Fruit fly (Drosophila melanogaster) S2 (cell line): ENCODE measurements around the gene Sld5.

Source experiments
- CG8478 ChIP-seq: fragments of >200 bp; optimal IDR thresholded peaks from 2 replicates; lab custom pipeline; 2018
- CTCF ChIP-seq, 2 experiments: fragments of >200 bp; optimal IDR thresholded peaks; 2 replicates each; lab custom pipeline; 2018

Sld5 gene

dm6 chr3R:26059195-26059594, 2.8 kb upstream of the Sld5 start, which contains the start of the genes RpL34a and Trmt61:
RpL34a (minus strand) TSS chr3R:26059267.
Trmt61 (plus strand) TSS chr3R:26059496.
- TF ChIP-seq CTCF (optimal IDR thresholded peaks at IDR 0.05; lab: Kevin White, UChicago) (no peak), CG8478 (no peak)

DNA sequence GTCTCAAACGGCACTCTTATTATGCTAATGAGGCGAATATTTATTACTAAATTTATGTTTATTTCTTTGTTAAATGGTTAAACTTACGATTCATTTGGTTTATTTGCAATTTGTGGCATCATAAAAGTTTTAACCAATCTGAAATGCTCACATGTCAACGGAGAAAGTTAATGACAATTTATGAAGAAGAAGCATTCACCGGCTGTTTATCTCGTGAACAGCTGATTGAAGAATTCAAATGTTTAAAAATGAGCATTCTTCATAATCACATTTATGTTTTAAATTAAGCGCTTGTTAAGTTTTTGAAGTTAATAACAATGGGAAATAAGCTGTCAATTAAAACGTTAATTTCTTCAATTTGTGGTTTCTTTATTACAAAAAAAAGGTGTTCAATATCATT, 1.7 kb upstream of the Sld5 start, which contains the start of the genes PIG-P and Tcs6:
PIG-P (minus strand) TSS at position 158 of the 400 bp plus-strand sequence.
Tcs6 (minus strand) TSS at position 158 of the 400 bp plus-strand sequence.
- no peak for TF ChIP-seq CG8478
- no peak for TF ChIP-seq CTCF (optimal IDR thresholded peaks at IDR 0.05; lab: Kevin White, UChicago)

- no peak for TF ChIP-seq CTCF (optimal IDR thresholded peaks at IDR 0.05; lab: Kevin White, UChicago)
- no peak for TF ChIP-seq CG8478
Measured at dm6 chr3R:26055214-26055632, 1.1 kb downstream of the Sld5 start, which contains the start of gene Cmpk. Cmpk (minus strand) TSS chr3R:26055438.

DNA sequence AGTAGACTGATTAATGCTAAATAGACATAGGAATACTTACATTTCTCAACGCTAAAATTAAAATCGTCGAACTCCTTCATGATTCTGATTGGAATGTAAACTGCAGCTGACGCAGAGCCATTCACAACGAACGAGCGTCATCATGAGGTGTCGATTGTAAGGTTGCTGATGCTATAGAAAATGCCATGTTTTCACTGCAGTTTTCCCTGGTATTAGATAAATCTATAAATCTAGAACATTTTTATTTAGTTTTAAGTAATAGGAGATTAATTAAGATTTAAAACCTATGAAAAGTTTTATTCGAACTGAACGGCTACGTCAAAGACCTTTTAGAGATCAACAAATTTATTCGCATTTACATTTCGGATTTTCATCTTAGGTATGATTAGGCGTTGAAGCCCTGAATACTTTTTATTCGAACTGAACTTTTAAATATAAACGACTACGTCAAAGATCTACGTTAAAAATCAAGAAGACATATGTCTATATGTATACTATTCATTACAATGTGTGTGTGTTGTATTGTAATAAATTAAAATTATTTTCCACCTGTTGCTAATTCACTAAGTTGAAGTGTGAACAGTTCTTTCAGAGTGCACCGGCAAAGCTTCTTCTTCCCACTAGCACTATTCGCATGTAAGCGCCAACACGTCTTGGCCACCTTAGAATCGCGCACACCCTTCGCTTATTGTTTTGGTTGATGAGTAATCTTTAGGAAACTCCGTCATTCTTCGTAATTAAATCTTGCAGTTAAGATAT, 4.0 kb downstream of the Sld5 start, which contains the start of the genes Exo84 and Vps2:
Exo84 (minus strand) TSS at position 108 of the 759 bp plus-strand sequence.
Vps2 (plus strand) TSS at position 672 of the 759 bp plus-strand sequence.
- TF ChIP-seq CG8478 (no peak), CTCF (optimal IDR thresholded peaks at IDR 0.05; lab: Kevin White, UChicago) (no peak)

DNA sequence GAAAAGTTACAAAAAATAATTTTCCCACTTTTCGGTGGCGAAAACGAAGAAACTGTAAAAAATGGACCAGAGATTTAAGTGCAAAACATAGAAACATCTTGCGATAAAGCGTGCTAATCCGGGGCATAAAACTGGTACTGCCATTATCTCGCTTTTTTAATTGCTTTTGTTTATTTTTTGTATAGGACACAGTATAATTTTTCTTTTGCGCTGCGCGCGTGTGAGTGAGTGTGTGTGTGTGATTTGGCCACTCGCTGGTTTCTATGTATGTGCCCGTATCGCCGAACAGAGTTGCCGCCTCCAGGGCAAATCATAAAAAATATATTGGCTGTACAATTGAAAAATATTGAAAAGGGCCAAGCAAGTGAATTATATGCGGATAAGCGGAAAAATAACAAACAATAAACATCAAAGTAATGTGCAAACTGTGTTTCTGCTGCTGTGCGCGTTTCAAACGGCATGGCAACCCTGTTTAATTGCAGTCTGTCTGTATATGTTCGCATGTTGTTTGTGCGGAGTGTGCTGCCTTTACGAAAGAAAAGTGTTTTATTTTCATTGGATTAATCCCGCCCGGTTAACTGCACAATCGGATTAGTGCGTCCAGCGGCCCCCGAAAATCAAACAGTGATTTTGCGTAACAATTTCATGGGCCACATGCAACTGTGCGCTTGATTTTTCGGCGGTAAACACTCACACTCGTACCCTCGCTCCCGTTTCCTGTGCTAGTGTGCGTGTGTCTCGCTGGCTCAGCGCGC, 14.0 kb downstream of the Sld5 start:
- TF ChIP-seq CTCF (optimal IDR thresholded peaks at IDR 0.05; lab: Kevin White, UChicago) (no peak), CG8478 (no peak)

dm6 chr3R:26041417-26042101, 14.8 kb downstream of the Sld5 start, which contains the start of gene gro:
gro (plus strand) TSS chr3R:26041736.
- TF ChIP-seq CG8478, result no peak
- TF ChIP-seq CTCF (optimal IDR thresholded peaks at IDR 0.05; lab: Kevin White, UChicago), result peak; percentile 33 to 34

- TF ChIP-seq CG8478 (no peak), CTCF (optimal IDR thresholded peaks at IDR 0.05; lab: Kevin White, UChicago) (no peak)
Measured at dm6 chr3R:26039793-26040335, 16.5 kb downstream of the Sld5 start.

dm6 chr3R:26037899-26038298, 18.4 kb downstream of the Sld5 start:
- TF ChIP-seq CTCF (optimal IDR thresholded peaks at IDR 0.05; lab: Kevin White, UChicago) (no peak), CG8478 (no peak)

DNA sequence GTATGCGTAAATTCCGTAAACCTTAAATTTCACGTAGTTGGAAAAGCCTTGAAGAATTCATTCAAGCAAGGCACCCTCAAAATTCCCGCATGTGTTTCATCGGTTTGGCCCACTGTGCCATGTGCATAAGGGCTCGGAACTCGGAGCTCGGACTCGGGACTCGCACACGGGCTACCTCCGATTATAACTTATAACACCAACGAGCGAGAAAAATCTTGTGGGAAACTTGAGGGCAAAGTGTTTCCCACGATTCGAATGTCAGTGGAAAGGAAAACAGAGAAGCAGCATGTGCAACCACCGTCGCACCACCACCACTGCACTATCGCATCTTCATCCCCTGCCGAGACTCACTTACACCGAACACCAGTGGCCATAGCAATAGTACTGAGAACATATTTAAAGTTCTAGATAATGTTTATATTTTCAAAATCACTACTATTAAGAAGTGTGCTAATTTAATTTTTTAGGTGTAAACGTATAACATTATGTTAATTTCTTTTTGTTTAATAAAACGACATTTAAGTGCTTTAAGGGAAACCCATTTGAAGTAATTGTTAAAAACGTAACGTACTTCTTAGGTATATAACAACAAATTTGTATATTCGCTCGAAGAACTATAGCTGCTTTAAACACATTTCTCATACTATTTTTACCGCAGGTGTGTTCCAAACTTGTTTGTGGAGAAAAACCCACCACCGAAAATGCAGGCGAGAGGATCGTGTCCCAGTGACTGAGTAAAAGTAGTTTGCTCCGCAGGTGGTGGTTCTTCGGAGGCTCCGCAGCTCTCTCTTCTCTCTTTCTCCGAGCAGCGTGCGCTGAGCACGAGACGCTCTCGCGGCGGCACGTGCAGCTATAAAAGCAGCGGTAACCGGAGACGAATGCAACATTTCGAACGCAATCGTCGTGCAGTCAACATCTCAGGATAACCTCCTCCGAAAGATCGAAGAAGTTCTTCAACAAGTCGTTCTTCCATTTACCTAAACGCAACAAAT, 19.9 kb downstream of the Sld5 start:
- TF ChIP-seq CG8478 (no peak), CTCF (optimal IDR thresholded peaks at IDR 0.05; lab: Kevin White, UChicago) (no peak)

DNA sequence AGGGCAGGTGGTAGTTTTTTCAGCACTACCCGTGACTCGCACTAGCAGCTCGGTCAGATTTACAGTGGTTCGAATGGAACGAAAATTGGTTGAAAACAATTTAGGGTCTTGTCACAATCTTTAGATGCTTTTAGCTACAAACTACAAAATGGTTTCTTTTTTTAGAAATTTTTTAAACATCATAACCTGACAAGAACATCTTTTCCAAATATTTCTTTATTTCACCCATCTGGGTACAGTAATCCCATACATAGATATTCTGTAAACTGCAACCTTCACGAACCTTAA, 21.0 kb downstream of the Sld5 start:
- TF ChIP-seq CTCF (optimal IDR thresholded peaks at IDR 0.05; lab: Kevin White, UChicago) (no peak), CG8478 (no peak)

DNA sequence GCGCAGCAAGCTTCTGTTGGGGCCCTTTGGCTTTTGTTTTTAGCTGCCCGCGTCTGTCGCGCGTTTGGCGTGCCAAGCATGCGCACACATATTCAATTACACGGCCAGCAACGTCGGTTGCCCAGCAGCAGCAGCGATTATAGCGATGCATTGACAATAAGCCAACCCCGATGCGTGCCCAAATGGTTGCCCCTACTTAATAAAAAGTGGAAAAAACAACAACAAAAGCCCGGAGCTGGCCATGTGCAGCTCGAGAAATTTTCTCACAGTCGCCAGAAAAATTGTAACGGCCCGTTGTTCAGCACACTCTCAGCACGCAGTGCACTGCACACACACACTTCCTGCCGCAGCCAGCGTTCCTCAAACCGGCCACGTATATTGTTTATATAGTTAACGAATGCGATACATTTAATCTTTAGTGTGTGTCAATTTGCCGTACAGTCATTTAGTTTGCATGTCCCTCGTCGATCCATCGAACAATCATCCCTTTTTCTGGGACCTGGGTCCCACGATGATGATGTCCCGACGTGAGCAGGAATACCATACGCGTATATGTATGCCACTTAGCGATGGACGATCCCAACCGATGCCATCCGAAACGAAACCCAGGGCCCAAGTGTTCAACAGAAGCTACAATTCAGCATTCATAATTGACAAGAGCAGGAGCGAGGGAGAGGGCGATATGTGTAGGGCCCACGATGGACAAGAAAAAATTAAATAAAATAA, 21.5 kb downstream of the Sld5 start:
- no peak for TF ChIP-seq CG8478
- no peak for TF ChIP-seq CTCF (optimal IDR thresholded peaks at IDR 0.05; lab: Kevin White, UChicago)

- TF ChIP-seq CG8478 (no peak), CTCF (optimal IDR thresholded peaks at IDR 0.05; lab: Kevin White, UChicago) (no peak)
Measured at dm6 chr3R:26032611-26033001, 23.7 kb downstream of the Sld5 start.

DNA sequence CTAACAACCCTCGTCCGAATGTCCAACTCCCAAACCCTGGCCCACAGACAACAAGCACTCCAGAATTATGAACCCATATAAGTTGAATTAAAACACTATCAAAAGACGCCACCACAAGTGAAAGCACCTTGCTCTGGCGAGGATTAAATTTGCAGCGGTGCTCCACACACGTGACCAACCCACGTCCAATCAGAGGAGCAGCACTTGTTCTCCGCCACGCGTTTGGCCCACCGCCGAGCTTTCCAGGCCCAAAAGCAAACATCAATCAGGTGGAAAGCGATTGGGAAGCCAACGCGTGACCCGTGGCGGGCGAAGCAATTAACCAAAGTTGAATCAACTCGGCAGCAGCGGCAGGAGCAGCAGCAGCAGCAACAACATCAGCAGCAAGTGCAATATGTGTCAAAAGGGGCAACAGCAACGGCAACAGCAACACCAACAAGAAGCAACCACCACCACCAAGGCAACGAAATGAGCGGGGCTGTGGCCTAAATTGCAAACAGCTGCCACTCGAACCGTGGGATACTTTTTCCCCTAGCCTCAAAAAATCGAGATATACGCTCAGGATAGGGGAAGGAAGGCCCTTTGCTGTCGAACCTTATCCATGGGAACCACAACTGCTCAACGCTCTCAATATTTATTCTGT, 24.3 kb downstream of the Sld5 start:
- TF ChIP-seq CTCF (optimal IDR thresholded peaks at IDR 0.05; lab: Kevin White, UChicago) (no peak), CG8478 (no peak)
